Fruit fly (Drosophila melanogaster) whole organism, embryonic: Measurements from ENCODE around the gene CG6005.

Source experiments
- B-H2 ChIP-seq: fragments of 200-800 bp; sonication (Bioruptor generic); optimal IDR thresholded peaks from 2 replicates; lab custom pipeline; 2018; ENCODE audit warnings: missing biosample characterization, mild to moderate bottlenecking, missing genetic modification characterization
- Blimp-1 ChIP-seq: fragments of 200-800 bp; sonication (Bioruptor generic); optimal IDR thresholded peaks from 3 replicates; lab custom pipeline; 2018; ENCODE audit warnings: missing biosample characterization, missing genetic modification characterization, mild to moderate bottlenecking, moderate library complexity, missing genetic modification reagents
- CG10267 ChIP-seq: fragments of 200-800 bp; sonication (Bioruptor generic); optimal IDR thresholded peaks from 2 replicates; lab custom pipeline; 2018; ENCODE audit warnings: missing biosample characterization, mild to moderate bottlenecking, missing genetic modification characterization, moderate library complexity
- CG10431 ChIP-seq: fragments of 200-800 bp; sonication (Bioruptor generic); optimal IDR thresholded peaks from 3 replicates; lab custom pipeline; 2018; ENCODE audit warnings: missing biosample characterization, mild to moderate bottlenecking, missing genetic modification characterization
- CG10654 ChIP-seq: fragments of 200-800 bp; sonication (Bioruptor generic); optimal IDR thresholded peaks from 2 replicates; lab custom pipeline; 2016; ENCODE audit warnings: missing biosample characterization, missing genetic modification characterization
- CG15073 ChIP-seq: fragments of 200-800 bp; sonication (Bioruptor generic); optimal IDR thresholded peaks from 2 replicates; lab custom pipeline; 2016; ENCODE audit warnings: missing biosample characterization, missing genetic modification characterization
- CG1603 ChIP-seq: fragments of 200-800 bp; sonication (Bioruptor generic); optimal IDR thresholded peaks from 2 replicates; lab custom pipeline; 2019; ENCODE audit warnings: missing biosample characterization, mild to moderate bottlenecking, missing genetic modification characterization, moderate library complexity
- CG18262 ChIP-seq: fragments of 200-800 bp; optimal IDR thresholded peaks from 3 replicates; lab custom pipeline; 2019; ENCODE audit warnings: missing biosample characterization, mild to moderate bottlenecking, missing genetic modification characterization, moderate library complexity
- CG30020 ChIP-seq: fragments of 200-800 bp; optimal IDR thresholded peaks from 2 replicates; lab custom pipeline; 2019; ENCODE audit warnings: missing biosample characterization, mild to moderate bottlenecking, missing genetic modification characterization, moderate library complexity
- CG30403 ChIP-seq: fragments of 200-800 bp; sonication (Bioruptor generic); optimal IDR thresholded peaks from 3 replicates; lab custom pipeline; 2016; ENCODE audit warnings: missing biosample characterization, missing genetic modification characterization
- CG31441 ChIP-seq: fragments of 200-800 bp; sonication (Bioruptor generic); IDR thresholded peaks from 2 replicates; pipeline ENCODE4 v1.3.6; 2022; ENCODE audit warnings: missing biosample characterization, missing genetic modification characterization
- CG3838 ChIP-seq: fragments of 200-800 bp; sonication (Bioruptor generic); optimal IDR thresholded peaks from 3 replicates; lab custom pipeline; 2016; ENCODE audit warnings: missing biosample characterization, missing genetic modification characterization
- CG5953 ChIP-seq: fragments of 200-800 bp; sonication (Bioruptor generic); IDR thresholded peaks from 2 replicates; pipeline ENCODE4 v1.3.6; 2022; ENCODE audit warnings: missing biosample characterization, missing genetic modification characterization
- CG7556 ChIP-seq: fragments of 200-800 bp; sonication (Bioruptor generic); optimal IDR thresholded peaks from 2 replicates; lab custom pipeline; 2017; ENCODE audit warnings: missing biosample characterization, mild to moderate bottlenecking, missing genetic modification characterization
- Chrac-16 ChIP-seq: fragments of 200-800 bp; sonication (Bioruptor generic); optimal IDR thresholded peaks from 3 replicates; lab custom pipeline; 2016; ENCODE audit warnings: missing biosample characterization, missing genetic modification characterization
- CoRest ChIP-seq: fragments of 200-800 bp; sonication (Bioruptor generic); optimal IDR thresholded peaks from 3 replicates; lab custom pipeline; 2018; ENCODE audit warnings: missing biosample characterization, mild to moderate bottlenecking, missing genetic modification characterization, moderate library complexity
- CrebB ChIP-seq: fragments of 200-800 bp; sonication (Bioruptor generic); optimal IDR thresholded peaks from 3 replicates; lab custom pipeline; 2018; ENCODE audit warnings: missing biosample characterization, mild to moderate bottlenecking, missing genetic modification characterization
- HHEX ChIP-seq: fragments of 200-800 bp; sonication (Bioruptor generic); optimal IDR thresholded peaks from 3 replicates; lab custom pipeline; 2017; ENCODE audit warnings: missing biosample characterization, mild to moderate bottlenecking, missing genetic modification characterization, missing genetic modification reagents
- Hr3 ChIP-seq: fragments of 200-800 bp; sonication (Bioruptor generic); optimal IDR thresholded peaks from 3 replicates; lab custom pipeline; 2016; ENCODE audit warnings: missing biosample characterization, missing genetic modification characterization
- Hr51 ChIP-seq, 2 experiments: fragments of 200-800 bp; sonication (Bioruptor generic); optimal IDR thresholded peaks; 2 replicates in 1 of 2; 3 replicates in 1 of 2; lab custom pipeline; 2016 to 2018; ENCODE audit warnings: missing biosample characterization in 2 of 2, missing genetic modification characterization in 2 of 2, mild to moderate bottlenecking in 1 of 2, moderate library complexity in 1 of 2
- Lhr ChIP-seq: fragments of 200-800 bp; sonication (Bioruptor generic); optimal IDR thresholded peaks from 3 replicates; lab custom pipeline; 2017; ENCODE audit warnings: mild to moderate bottlenecking, missing biosample characterization, missing genetic modification reagents, missing genetic modification characterization
- Nf-YC ChIP-seq: fragments of 200-800 bp; optimal IDR thresholded peaks from 3 replicates; lab custom pipeline; 2019; ENCODE audit warnings: missing biosample characterization, mild to moderate bottlenecking, missing genetic modification characterization, moderate library complexity
- Pdp1 ChIP-seq, 2 experiments: fragments of 200-800 bp; sonication (Bioruptor generic); optimal IDR thresholded peaks; 3 replicates each; lab custom pipeline; 2016; ENCODE audit warnings: missing biosample characterization in 2 of 2, missing genetic modification characterization in 2 of 2, mild to moderate bottlenecking in 1 of 2, moderate library complexity in 1 of 2
- Rx ChIP-seq: fragments of 200-800 bp; sonication (Bioruptor generic); IDR thresholded peaks from 2 replicates; pipeline ENCODE4 v1.3.6; 2022; ENCODE audit warnings: missing biosample characterization, missing genetic modification characterization
- Sox100B ChIP-seq: fragments of 200-800 bp; sonication (Bioruptor generic); optimal IDR thresholded peaks from 3 replicates; lab custom pipeline; 2018; ENCODE audit warnings: missing biosample characterization, mild to moderate bottlenecking, missing genetic modification characterization
- Sox102F ChIP-seq: fragments of 200-800 bp; sonication (Bioruptor generic); optimal IDR thresholded peaks from 2 replicates; lab custom pipeline; 2018; ENCODE audit warnings: missing biosample characterization, mild to moderate bottlenecking, missing genetic modification characterization, moderate library complexity
- Ssrp ChIP-seq: fragments of 200-800 bp; sonication (Bioruptor generic); optimal IDR thresholded peaks from 2 replicates; lab custom pipeline; 2018; ENCODE audit warnings: missing biosample characterization, mild to moderate bottlenecking, missing genetic modification characterization, moderate library complexity
- Xrp1 ChIP-seq: fragments of 200-800 bp; sonication (Bioruptor generic); IDR thresholded peaks from 2 replicates; pipeline ENCODE4 v1.3.6; 2022; ENCODE audit warnings: missing biosample characterization, missing genetic modification characterization
- ab ChIP-seq: fragments of 200-800 bp; sonication (Bioruptor generic); optimal IDR thresholded peaks from 2 replicates; lab custom pipeline; 2016; ENCODE audit warnings: missing biosample characterization, missing genetic modification characterization
- bcd ChIP-seq: fragments of 200-800 bp; sonication (Bioruptor generic); optimal IDR thresholded peaks from 2 replicates; lab custom pipeline; 2017; ENCODE audit warnings: missing biosample characterization, mild to moderate bottlenecking, missing genetic modification characterization
- bsh ChIP-seq, 2 experiments: fragments of 200-800 bp; sonication (Bioruptor generic); optimal IDR thresholded peaks; 2 replicates each; lab custom pipeline; 2017 to 2018; ENCODE audit warnings: mild to moderate bottlenecking in 2 of 2, missing biosample characterization in 2 of 2, missing genetic modification characterization in 2 of 2, moderate library complexity in 1 of 2
- chinmo ChIP-seq: fragments of 200-800 bp; sonication (Bioruptor generic); IDR thresholded peaks from 4 replicates; pipeline ENCODE4 v1.3.6; 2022; ENCODE audit warnings: missing biosample characterization, missing genetic modification characterization; ENCODE audit not compliant: partially characterized antibody
- chn ChIP-seq: fragments of 200-800 bp; sonication (Bioruptor generic); optimal IDR thresholded peaks from 2 replicates; lab custom pipeline; 2016; ENCODE audit warnings: missing biosample characterization, missing genetic modification characterization
- crc ChIP-seq: fragments of 200-800 bp; sonication (Bioruptor generic); optimal IDR thresholded peaks from 2 replicates; lab custom pipeline; 2016; ENCODE audit warnings: missing biosample characterization, missing genetic modification characterization
- dmrt11E ChIP-seq: fragments of 200-800 bp; sonication (Bioruptor generic); optimal IDR thresholded peaks from 3 replicates; lab custom pipeline; 2018; ENCODE audit warnings: missing biosample characterization, mild to moderate bottlenecking, missing genetic modification characterization, moderate library complexity
- dmrt99B ChIP-seq: fragments of 200-800 bp; sonication (Bioruptor generic); optimal IDR thresholded peaks from 2 replicates; lab custom pipeline; 2018; ENCODE audit warnings: missing biosample characterization, mild to moderate bottlenecking, missing genetic modification characterization, moderate library complexity
- en ChIP-seq: fragments of 200-800 bp; sonication (Bioruptor generic); optimal IDR thresholded peaks from 2 replicates; lab custom pipeline; 2016; ENCODE audit warnings: missing biosample characterization, missing genetic modification characterization
- ewg ChIP-seq: fragments of 200-800 bp; sonication (Bioruptor generic); optimal IDR thresholded peaks from 3 replicates; lab custom pipeline; 2017; ENCODE audit warnings: mild to moderate bottlenecking, missing biosample characterization, missing genetic modification reagents, missing genetic modification characterization
- eyg ChIP-seq: fragments of 200-800 bp; sonication (Bioruptor generic); optimal IDR thresholded peaks from 3 replicates; lab custom pipeline; 2016; ENCODE audit warnings: missing biosample characterization, missing genetic modification characterization
- gcm ChIP-seq: fragments of 200-800 bp; sonication (Bioruptor generic); optimal IDR thresholded peaks from 2 replicates; lab custom pipeline; 2019; ENCODE audit warnings: missing biosample characterization, mild to moderate bottlenecking, missing genetic modification characterization, moderate library complexity
- gem ChIP-seq: fragments of 200-800 bp; sonication (Bioruptor generic); optimal IDR thresholded peaks from 2 replicates; lab custom pipeline; 2019; ENCODE audit warnings: missing biosample characterization, mild to moderate bottlenecking, missing genetic modification characterization, moderate library complexity
- grau ChIP-seq: fragments of 200-800 bp; optimal IDR thresholded peaks from 3 replicates; lab custom pipeline; 2019; ENCODE audit warnings: missing biosample characterization, mild to moderate bottlenecking, missing genetic modification characterization, moderate library complexity
- gro ChIP-seq: fragments of 200-800 bp; sonication (Bioruptor generic); optimal IDR thresholded peaks from 2 replicates; lab custom pipeline; 2016; ENCODE audit warnings: missing biosample characterization, missing genetic modification characterization
- lbe ChIP-seq: fragments of 200-800 bp; sonication (Bioruptor generic); optimal IDR thresholded peaks from 2 replicates; lab custom pipeline; 2016; ENCODE audit warnings: missing biosample characterization, mild to moderate bottlenecking, missing genetic modification characterization
- nmo ChIP-seq: fragments of 200-800 bp; sonication (Bioruptor generic); optimal IDR thresholded peaks from 2 replicates; lab custom pipeline; 2018; ENCODE audit warnings: missing biosample characterization, mild to moderate bottlenecking, missing genetic modification characterization, moderate library complexity
- slbo ChIP-seq: fragments of 200-800 bp; sonication (Bioruptor generic); IDR thresholded peaks from 2 replicates; pipeline ENCODE4 v1.3.6; 2022; ENCODE audit warnings: missing biosample characterization, missing genetic modification characterization
- slou ChIP-seq: fragments of 200-800 bp; sonication (Bioruptor generic); optimal IDR thresholded peaks from 3 replicates; lab custom pipeline; 2016; ENCODE audit warnings: missing biosample characterization, missing genetic modification characterization
- stc ChIP-seq: fragments of 200-800 bp; sonication (Bioruptor generic); IDR thresholded peaks from 2 replicates; pipeline ENCODE4 v1.3.6; 2022; ENCODE audit warnings: missing biosample characterization, missing genetic modification characterization
- unpg ChIP-seq: fragments of 200-800 bp; sonication (Bioruptor generic); optimal IDR thresholded peaks from 3 replicates; lab custom pipeline; 2018; ENCODE audit warnings: missing biosample characterization, mild to moderate bottlenecking, missing genetic modification characterization, moderate library complexity
- wek ChIP-seq: fragments of 200-800 bp; sonication (Bioruptor generic); optimal IDR thresholded peaks from 3 replicates; lab custom pipeline; 2018; ENCODE audit warnings: missing biosample characterization, mild to moderate bottlenecking, missing genetic modification characterization, moderate library complexity
- yki ChIP-seq: fragments of >200 bp; optimal IDR thresholded peaks from 3 replicates; lab custom pipeline; 2018

CG6005 gene

dm6 chr3R:18990514-18990913 is 33.3 kb downstream of the CG6005 start:
- TF ChIP-seq crc (GFP tag; lab: Kevin White, UChicago) (no peak), slou (GFP tag; lab: Kevin White, UChicago) (no peak), Sox100B (GFP tag; lab: Kevin White, UChicago) (no peak), CG31441 (GFP tag; lab: Robert Waterston, UW) (peak; percentile 36; the same call in 1 of the 2 replicates), Chrac-16 (no peak), wek (GFP tag; lab: Kevin White, UChicago) (no peak), CG30020 (tag; lab: Kevin White, UChicago) (no peak), nmo (GFP tag; lab: Kevin White, UChicago) (peak; percentile 24), bcd (GFP tag; lab: Kevin White, UChicago) (no peak), B-H2 (no peak), Sox102F (GFP tag; lab: Kevin White, UChicago) (peak; percentile 18), Ssrp (peak; percentile 10), bsh (GFP tag; optimal IDR thresholded peaks at IDR 0.05; lab: Kevin White, UChicago) (peak; percentile 43 to 58), CG1603 (tag; lab: Kevin White, UChicago) (no peak), CG10267 (tag; lab: Kevin White, UChicago) (peak; percentile 9), Rx (GFP tag; lab: Robert Waterston, UW) (no peak), en (GFP tag; lab: Kevin White, UChicago) (no peak), CoRest (tag; lab: Kevin White, UChicago) (peak; percentile 28), CG30403 (GFP tag; lab: Kevin White, UChicago) (peak; percentile 13), Xrp1 (GFP tag; lab: Robert Waterston, UW) (peak; percentile 62; the same call in 1 of the 2 replicates), Hr51 (GFP tag; optimal IDR thresholded peaks at IDR 0.05; lab: Kevin White, UChicago) (peak in 1 of 2 experiments; percentile 33), Pdp1 (GFP tag; optimal IDR thresholded peaks at IDR 0.05; lab: Kevin White, UChicago) (peak in 1 of 2 experiments; percentile 17), chn (GFP tag; lab: Kevin White, UChicago) (no peak), Hr3 (GFP tag; lab: Kevin White, UChicago) (no peak), CG10431 (no peak), Nf-YC (tag; lab: Kevin White, UChicago) (no peak), CG15073 (GFP tag; lab: Kevin White, UChicago) (no peak), ewg (GFP tag; lab: Kevin White, UChicago) (no peak), unpg (peak; percentile 30), CG18262 (tag; lab: Kevin White, UChicago) (peak; percentile 30), CG5953 (no peak), yki (lab: Kevin White, UChicago) (no peak), ab (GFP tag; lab: Kevin White, UChicago) (no peak), Lhr (GFP tag; lab: Kevin White, UChicago) (no peak), CG10654 (GFP tag; lab: Kevin White, UChicago) (no peak), dmrt11E (tag; lab: Kevin White, UChicago) (peak; percentile 50), grau (tag; lab: Kevin White, UChicago) (peak; percentile 1), chinmo (GFP tag; lab: Robert Waterston, UW) (no peak), CG7556 (GFP tag; lab: Kevin White, UChicago) (peak; percentile 27), gro (no peak), gem (tag; lab: Kevin White, UChicago) (peak; percentile 62), eyg (GFP tag; lab: Kevin White, UChicago) (no peak), CrebB (tag; lab: Kevin White, UChicago) (no peak), Blimp-1 (peak; percentile 36), dmrt99B (tag; lab: Kevin White, UChicago) (peak; percentile 23), slbo (no peak), HHEX (GFP tag; lab: Kevin White, UChicago) (no peak), gcm (GFP tag; lab: Kevin White, UChicago) (no peak), stc (GFP tag; lab: Robert Waterston, UW) (peak; percentile 20; the same call in 1 of the 2 replicates), lbe (GFP tag; lab: Kevin White, UChicago) (peak; percentile 18), CG3838 (GFP tag; lab: Kevin White, UChicago) (no peak)
